Fruit fly (Drosophila melanogaster) whole organism, pupa: ENCODE data around the gene CG32075.
A peak's percentile ranks its signal among the peaks of the same experiment; 100 is the strongest.

Experiments
- CG15710 ChIP-seq: fragments of 200-800 bp; sonication (Bioruptor generic); optimal IDR thresholded peaks from 2 replicates; lab custom pipeline; 2018; ENCODE audit warnings: missing biosample characterization, mild to moderate bottlenecking, missing genetic modification characterization, moderate library complexity
- CG34367 ChIP-seq: fragments of 200-800 bp; sonication (Bioruptor generic); optimal IDR thresholded peaks from 2 replicates; lab custom pipeline; 2018; ENCODE audit warnings: missing biosample characterization, mild to moderate bottlenecking, missing genetic modification characterization
- CG9948 ChIP-seq: fragments of 200-800 bp; sonication (Bioruptor generic); optimal IDR thresholded peaks from 2 replicates; lab custom pipeline; 2018; ENCODE audit warnings: missing biosample characterization, mild to moderate bottlenecking, missing genetic modification characterization, moderate library complexity
- Pif1A ChIP-seq: fragments of 200-800 bp; sonication (Bioruptor generic); optimal IDR thresholded peaks from 3 replicates; lab custom pipeline; 2016; ENCODE audit warnings: missing biosample characterization, missing genetic modification characterization
- gl ChIP-seq: fragments of 200-800 bp; sonication (Bioruptor generic); optimal IDR thresholded peaks from 2 replicates; lab custom pipeline; 2018; ENCODE audit warnings: missing biosample characterization, mild to moderate bottlenecking, missing genetic modification characterization

dm6 chr3L:11097982-11098663, 33.4 kb upstream of the CG32075 start, which contains the start of the genes Irbp18 and APP-BP1:
- TF ChIP-seq CG9948 (peak; percentile 91), gl (tag; lab: Kevin White, UChicago) (peak; percentile 80), CG34367 (tag; lab: Kevin White, UChicago) (peak; percentile 91), CG15710 (tag; lab: Kevin White, UChicago) (peak; percentile 90), Pif1A (GFP tag; lab: Kevin White, UChicago) (peak; percentile 96)
